Worm (Caenorhabditis elegans) whole organism, L2 larva: ENCODE data around the gene F49C12.4.

ENCODE experiments used
- C34F6.9 ChIP-seq: fragments of 150-350 bp; optimal IDR thresholded peaks from 2 replicates; lab custom pipeline; 2014; ENCODE audit warnings: missing biosample characterization, missing genetic modification characterization
- F13H6.1 ChIP-seq: sonication (generic microtip); optimal IDR thresholded peaks from 2 replicates; lab custom pipeline; 2016; ENCODE audit warnings: missing genetic modification characterization, missing compliant biosample characterization
- R02D3.7 ChIP-seq: fragments of 150-350 bp; optimal IDR thresholded peaks from 2 replicates; lab custom pipeline; 2014; ENCODE audit warnings: missing biosample characterization, missing genetic modification characterization
- ZK546.5 ChIP-seq: sonication (generic microtip); optimal IDR thresholded peaks from 2 replicates; lab custom pipeline; 2017; ENCODE audit warnings: missing biosample characterization, missing genetic modification characterization
- alr-1 ChIP-seq: fragments of 150-350 bp; optimal IDR thresholded peaks from 2 replicates; lab custom pipeline; 2014; ENCODE audit warnings: missing biosample characterization, missing genetic modification characterization
- ama-1 ChIP-seq: fragments of 150-350 bp; optimal IDR thresholded peaks from 2 replicates; lab custom pipeline; 2018; ENCODE audit warnings: inconsistent platforms
- blmp-1 ChIP-seq: sonication (generic microtip); optimal IDR thresholded peaks from 2 replicates; lab custom pipeline; 2017; ENCODE audit warnings: missing genetic modification characterization, mild to moderate bottlenecking, missing compliant biosample characterization, antibody characterized with exemption, moderate library complexity; ENCODE audit not compliant: insufficient read depth
- ceh-16 ChIP-seq: fragments of 150-350 bp; optimal IDR thresholded peaks from 2 replicates; lab custom pipeline; 2014; ENCODE audit warnings: missing biosample characterization, missing genetic modification characterization
- crh-2 ChIP-seq: sonication (generic microtip); optimal IDR thresholded peaks from 2 replicates; lab custom pipeline; 2017; ENCODE audit warnings: missing biosample characterization, missing genetic modification characterization
- dmd-4 ChIP-seq: sonication (generic microtip); optimal IDR thresholded peaks from 2 replicates; lab custom pipeline; 2017; ENCODE audit warnings: missing biosample characterization, missing genetic modification characterization
- egl-27 ChIP-seq: sonication (generic microtip); optimal IDR thresholded peaks from 3 replicates; lab custom pipeline; 2017; ENCODE audit warnings: missing biosample characterization, missing genetic modification reagents, missing genetic modification characterization
- elt-1 ChIP-seq: fragments of 150-350 bp; optimal IDR thresholded peaks from 2 replicates; lab custom pipeline; 2014; ENCODE audit warnings: missing biosample characterization, missing genetic modification characterization
- elt-3 ChIP-seq: sonication (generic microtip); optimal IDR thresholded peaks from 2 replicates; lab custom pipeline; 2017; ENCODE audit warnings: missing biosample characterization, missing genetic modification characterization
- fos-1 ChIP-seq: fragments of 150-350 bp; optimal IDR thresholded peaks from 2 replicates; lab custom pipeline; 2014; ENCODE audit warnings: missing biosample characterization, missing genetic modification characterization
- gmeb-1 ChIP-seq: fragments of 150-350 bp; optimal IDR thresholded peaks from 2 replicates; lab custom pipeline; 2014; ENCODE audit warnings: missing biosample characterization, missing genetic modification characterization
- lin-11 ChIP-seq: fragments of 150-350 bp; sonication (generic microtip); optimal IDR thresholded peaks from 2 replicates; lab custom pipeline; 2014; ENCODE audit warnings: missing biosample characterization, missing genetic modification characterization, inconsistent platforms, mixed read lengths
- lin-13 ChIP-seq: fragments of 150-350 bp; optimal IDR thresholded peaks from 2 replicates; lab custom pipeline; 2014; ENCODE audit warnings: missing biosample characterization, missing genetic modification reagents, missing genetic modification characterization
- lin-39 ChIP-seq: fragments of 150-350 bp; optimal IDR thresholded peaks from 2 replicates; lab custom pipeline; 2014; ENCODE audit warnings: missing biosample characterization, missing genetic modification reagents, missing genetic modification characterization
- lsy-2 ChIP-seq, 2 experiments: fragments of 150-350 bp in 1 of 2; sonication (generic microtip) in 1 of 2; optimal IDR thresholded peaks; 2 replicates each; lab custom pipeline; 2014 to 2017; ENCODE audit warnings: missing biosample characterization in 2 of 2, missing genetic modification characterization in 2 of 2
- mab-5 ChIP-seq: fragments of 150-350 bp; optimal IDR thresholded peaks from 2 replicates; lab custom pipeline; 2014; ENCODE audit warnings: missing biosample characterization, missing genetic modification characterization
- mbf-1 ChIP-seq: sonication (generic microtip); optimal IDR thresholded peaks from 2 replicates; lab custom pipeline; 2017; ENCODE audit warnings: missing biosample characterization, missing genetic modification characterization
- mdl-1 ChIP-seq, 2 experiments: fragments of 150-350 bp in 1 of 2; sonication (generic microtip) in 1 of 2; optimal IDR thresholded peaks; 2 replicates each; lab custom pipeline; 2017; ENCODE audit warnings: missing biosample characterization in 2 of 2, missing genetic modification characterization in 2 of 2
- nhr-10 ChIP-seq: sonication (generic microtip); optimal IDR thresholded peaks from 2 replicates; lab custom pipeline; 2017; ENCODE audit warnings: missing biosample characterization, missing genetic modification characterization
- nhr-12 ChIP-seq: fragments of 150-350 bp; optimal IDR thresholded peaks from 2 replicates; lab custom pipeline; 2014; ENCODE audit warnings: missing biosample characterization, missing genetic modification characterization
- nhr-129 ChIP-seq: fragments of 150-350 bp; optimal IDR thresholded peaks from 2 replicates; lab custom pipeline; 2014; ENCODE audit warnings: missing biosample characterization, missing genetic modification characterization
- nhr-21 ChIP-seq: fragments of 150-350 bp; optimal IDR thresholded peaks from 2 replicates; lab custom pipeline; 2014; ENCODE audit warnings: missing biosample characterization, missing genetic modification characterization
- nhr-23 ChIP-seq: fragments of 150-350 bp; optimal IDR thresholded peaks from 2 replicates; lab custom pipeline; 2014; ENCODE audit warnings: missing biosample characterization, missing genetic modification reagents, missing genetic modification characterization
- nhr-25 ChIP-seq: fragments of 150-350 bp; sonication (generic microtip); optimal IDR thresholded peaks from 3 replicates; lab custom pipeline; 2014; ENCODE audit warnings: missing biosample characterization, missing genetic modification characterization
- nhr-6 ChIP-seq: fragments of 150-350 bp; optimal IDR thresholded peaks from 2 replicates; lab custom pipeline; 2014; ENCODE audit warnings: missing biosample characterization, missing genetic modification characterization
- nhr-77 ChIP-seq: fragments of 150-350 bp; optimal IDR thresholded peaks from 2 replicates; lab custom pipeline; 2014; ENCODE audit warnings: missing biosample characterization, missing genetic modification characterization
- peb-1 ChIP-seq: fragments of 150-350 bp; optimal IDR thresholded peaks from 2 replicates; lab custom pipeline; 2014; ENCODE audit warnings: missing biosample characterization, missing genetic modification characterization
- sem-4 ChIP-seq: fragments of 150-350 bp; optimal IDR thresholded peaks from 2 replicates; lab custom pipeline; 2014; ENCODE audit warnings: missing biosample characterization, missing genetic modification reagents, missing genetic modification characterization
- skn-1 ChIP-seq: sonication (generic microtip); optimal IDR thresholded peaks from 2 replicates; lab custom pipeline; 2017; ENCODE audit warnings: missing biosample characterization, missing genetic modification characterization
- sma-3 ChIP-seq: sonication (generic microtip); optimal IDR thresholded peaks from 2 replicates; lab custom pipeline; 2016; ENCODE audit warnings: missing genetic modification reagents, missing genetic modification characterization, missing compliant biosample characterization
- snpc-4 ChIP-seq: fragments of 150-350 bp; optimal IDR thresholded peaks from 2 replicates; lab custom pipeline; 2014; ENCODE audit warnings: missing biosample characterization, missing genetic modification characterization
- unc-39 ChIP-seq: fragments of 150-350 bp; optimal IDR thresholded peaks from 2 replicates; lab custom pipeline; 2014; ENCODE audit warnings: missing biosample characterization, missing genetic modification characterization
- unc-55 ChIP-seq: fragments of 150-350 bp; sonication (generic microtip); optimal IDR thresholded peaks from 3 replicates; lab custom pipeline; 2014; ENCODE audit warnings: missing biosample characterization, missing genetic modification reagents, missing genetic modification characterization
- zag-1 ChIP-seq: fragments of 150-350 bp; optimal IDR thresholded peaks from 2 replicates; lab custom pipeline; 2014; ENCODE audit warnings: missing biosample characterization, missing genetic modification characterization
- ztf-1 ChIP-seq: fragments of 200-800 bp; sonication (Bioruptor generic); conservative IDR thresholded peaks from 2 replicates; pipeline ENCODE4 v1.3.6; 2022; ENCODE audit warnings: missing genetic modification characterization, missing compliant biosample characterization

F49C12.4 gene

ce11 chrIV:9303994-9304393 is at the start of gene F49C12.4:
F49C12.4 (minus strand) TSS chrIV:9304094.
- TF ChIP-seq lsy-2 (tag; optimal IDR thresholded peaks at IDR 0.05; lab: Kevin White, UChicago) (no peak), ama-1 (lab: Kevin White, UChicago) (no peak), unc-39 (no peak), crh-2 (tag; lab: Kevin White, UChicago) (no peak), mdl-1 (tag; optimal IDR thresholded peaks at IDR 0.05; lab: Kevin White, UChicago) (no peak), lin-39 (tag; lab: Kevin White, UChicago) (no peak), ztf-1 (GFP tag; lab: Robert Waterston, UW) (no peak), nhr-21 (no peak)

- TF ChIP-seq nhr-21 (no peak), fos-1 (peak; percentile 20), nhr-23 (tag; lab: Kevin White, UChicago) (no peak), C34F6.9 (tag; lab: Kevin White, UChicago) (peak; percentile 44)
These were observed 39.3 kb upstream of the F49C12.4 start, which contains the start of gene pigc-1 for ce11 chrIV:9343102-9343599. pigc-1 (minus strand) TSS chrIV:9343152.

- TF ChIP-seq nhr-10, result no peak
- TF ChIP-seq fos-1, result peak; percentile 47
- peak; percentile 26 for TF ChIP-seq unc-55 (GFP tag; lab: Kevin White, UChicago)
- TF ChIP-seq nhr-129 (tag; lab: Kevin White, UChicago), result peak; percentile 40
- TF ChIP-seq lsy-2 (tag; optimal IDR thresholded peaks at IDR 0.05; lab: Kevin White, UChicago), result peak in 1 of 2 experiments; percentile 49
- TF ChIP-seq C34F6.9 (tag; lab: Kevin White, UChicago), result peak; percentile 48
- no peak for TF ChIP-seq mdl-1 (tag; optimal IDR thresholded peaks at IDR 0.05; lab: Kevin White, UChicago)
- TF ChIP-seq crh-2 (tag; lab: Kevin White, UChicago), result no peak
These were observed 37.7 kb upstream of the F49C12.4 start, which contains the start of gene vps-26 for ce11 chrIV:9341591-9341990. vps-26 (minus strand) TSS chrIV:9341790.

- TF ChIP-seq zag-1 (no peak), unc-55 (GFP tag; lab: Kevin White, UChicago) (no peak)
These were observed 35.3 kb upstream of the F49C12.4 start, which contains the start of gene T20D3.6 for ce11 chrIV:9339205-9339604. T20D3.6 (minus strand) TSS chrIV:9339305.

- no peak for TF ChIP-seq R02D3.7
- no peak for TF ChIP-seq alr-1 (tag; lab: Kevin White, UChicago)
These were observed 32.7 kb upstream of the F49C12.4 start, which contains the start of gene T20D3.5 for ce11 chrIV:9336538-9337090. T20D3.5 (plus strand) TSS chrIV:9337040.

ce11 chrIV:9335552-9336251 is 31.8 kb upstream of the F49C12.4 start, which contains the start of the genes coa-4 and T20D3.14:
coa-4 (minus strand) TSS chrIV:9335602.
T20D3.14 (minus strand) TSS chrIV:9335909.
- TF ChIP-seq egl-27 (tag; lab: Kevin White, UChicago) (no peak), fos-1 (peak; percentile 63), C34F6.9 (tag; lab: Kevin White, UChicago) (peak; percentile 56), ztf-1 (GFP tag; lab: Robert Waterston, UW) (no peak), mbf-1 (tag; lab: Kevin White, UChicago) (no peak), skn-1 (tag; lab: Kevin White, UChicago) (no peak), nhr-129 (tag; lab: Kevin White, UChicago) (peak; percentile 59), lin-13 (GFP tag; lab: Kevin White, UChicago) (peak; percentile 23), sem-4 (tag; lab: Kevin White, UChicago) (peak; percentile 25), elt-3 (tag; lab: Kevin White, UChicago) (no peak), snpc-4 (no peak), nhr-10 (no peak), elt-1 (tag; lab: Kevin White, UChicago) (no peak), nhr-25 (tag; lab: Kevin White, UChicago) (peak; percentile 23), nhr-77 (tag; lab: Kevin White, UChicago) (no peak), R02D3.7 (no peak), blmp-1 (no peak), dmd-4 (tag; lab: Kevin White, UChicago) (no peak), peb-1 (tag; lab: Kevin White, UChicago) (no peak), ama-1 (lab: Kevin White, UChicago) (no peak), mdl-1 (tag; optimal IDR thresholded peaks at IDR 0.05; lab: Kevin White, UChicago) (no peak), nhr-21 (no peak), ZK546.5 (tag; lab: Kevin White, UChicago) (no peak), unc-55 (GFP tag; lab: Kevin White, UChicago) (peak; percentile 39), nhr-23 (tag; lab: Kevin White, UChicago) (no peak), gmeb-1 (tag; lab: Kevin White, UChicago) (peak; percentile 40), nhr-6 (no peak), lin-11 (no peak), alr-1 (tag; lab: Kevin White, UChicago) (no peak), mab-5 (tag; lab: Kevin White, UChicago) (no peak), lsy-2 (tag; optimal IDR thresholded peaks at IDR 0.05; lab: Kevin White, UChicago) (peak in 1 of 2 experiments; percentile 69), sma-3 (GFP tag; lab: Kevin White, UChicago) (peak; percentile 19), nhr-12 (tag; lab: Kevin White, UChicago) (no peak), ceh-16 (tag; lab: Kevin White, UChicago) (no peak), F13H6.1 (tag; lab: Kevin White, UChicago) (peak; percentile 28)
